Fruit fly (Drosophila melanogaster) S2 (cell line): ENCODE results near the gene CG3581.

Experiments used
- CG8478 ChIP-seq: fragments of >200 bp; optimal IDR thresholded peaks from 2 replicates; lab custom pipeline; 2018
- CTCF ChIP-seq, 2 experiments: fragments of >200 bp; optimal IDR thresholded peaks; 2 replicates each; lab custom pipeline; 2018

DNA sequence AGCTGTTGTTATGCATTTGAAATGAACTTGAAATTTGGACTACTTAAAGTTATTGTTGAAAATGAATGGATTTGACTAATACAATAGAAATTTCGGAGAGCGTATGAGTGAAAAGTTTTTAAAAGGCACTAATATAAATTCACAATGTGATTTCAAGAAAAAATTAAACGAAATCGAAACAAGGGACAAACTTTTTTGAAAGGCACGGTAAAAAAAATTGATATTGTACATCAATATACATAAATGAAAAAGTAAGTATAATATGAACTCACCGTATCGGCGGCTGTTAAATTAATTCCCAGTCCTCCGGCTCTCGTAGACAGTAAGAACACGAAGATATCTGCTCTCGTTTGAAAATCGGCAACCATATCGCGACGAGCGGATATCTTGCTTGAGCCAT lies 23.9 kb upstream of the CG3581 start, which contains the start of gene CG31244:
- no peak for TF ChIP-seq CG8478 (lab: Kevin White, UChicago)
- TF ChIP-seq CTCF (optimal IDR thresholded peaks at IDR 0.05; lab: Kevin White, UChicago): no peak
